Fruit fly (Drosophila melanogaster): Measurements from ENCODE around the gene ATPsynE.

ATPsynE gene

dm6 chr3R:14282215-14283041, 44.3 kb upstream of the ATPsynE start:
- TF ChIP-seq CG7368 (GFP tag; optimal IDR thresholded peaks at IDR 0.05) (no peak), eg (GFP tag; IDR thresholded peaks at IDR 0.05) (peak; percentile 23; the same call in 2 of the 3 replicates), CG8119 (GFP tag; IDR thresholded peaks at IDR 0.05) (peak; percentile 31; the same call in 2 of the 3 replicates), CG15336 (GFP tag; IDR thresholded peaks at IDR 0.05) (peak; percentile 52; the same call in 1 of the 2 replicates), Gug (GFP tag; IDR thresholded peaks at IDR 0.05) (no peak), Hr4 (GFP tag; optimal IDR thresholded peaks at IDR 0.05) (peak; percentile 1), Eip78C (GFP tag) (peak; percentile 67), Eip93F (GFP tag; optimal IDR thresholded peaks at IDR 0.05) (no peak), Ets21C (GFP tag; optimal IDR thresholded peaks at IDR 0.05) (no peak), Sox15 (GFP tag; optimal IDR thresholded peaks at IDR 0.05) (no peak), Ets96B (tag; optimal IDR thresholded peaks at IDR 0.05) (no peak), fd59A (GFP tag; optimal IDR thresholded peaks at IDR 0.05) (no peak), dsx (GFP tag; optimal IDR thresholded peaks at IDR 0.05; ENCODE audit: poor library complexity, severe bottlenecking) (peak; percentile 18), CG6163 (GFP tag; IDR thresholded peaks at IDR 0.05) (0 out of 3 replicates have a peak, but pooled peaks have one; percentile 9), CG11294 (GFP tag; IDR thresholded peaks at IDR 0.05) (no peak), OdsH (GFP tag; optimal IDR thresholded peaks at IDR 0.05) (peak; percentile 22), CG32006 (GFP tag; optimal IDR thresholded peaks at IDR 0.05) (peak; percentile 4), fd85E (GFP tag; optimal IDR thresholded peaks at IDR 0.05) (no peak), CG10631 (GFP tag; optimal IDR thresholded peaks at IDR 0.05) (no peak)

DNA sequence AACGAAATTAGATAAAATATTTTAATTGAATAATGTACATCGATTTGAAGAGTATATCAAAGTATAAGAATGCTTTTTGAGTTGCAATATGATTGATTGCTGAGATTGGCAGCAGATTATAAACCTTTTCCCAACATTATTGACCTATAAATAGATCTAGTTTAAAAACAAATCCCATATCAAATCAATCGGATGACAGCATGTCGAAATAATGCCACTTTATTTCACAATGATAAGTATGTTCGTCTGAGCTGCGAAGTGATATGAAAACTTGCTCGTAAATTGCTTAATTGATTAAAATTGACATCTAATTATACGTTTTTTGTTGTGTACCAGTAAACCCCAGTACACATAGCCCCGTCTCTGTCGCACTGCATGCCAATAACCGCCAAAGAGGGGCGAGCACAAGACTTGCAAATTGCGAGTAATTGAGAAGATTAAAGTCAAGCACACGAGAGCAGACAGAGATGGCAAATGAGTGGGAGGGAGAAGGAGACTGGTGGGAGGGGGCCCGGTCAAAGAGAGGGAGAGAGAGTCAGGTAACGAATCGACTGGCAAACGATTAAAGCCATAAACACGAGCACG, 43.6 kb upstream of the ATPsynE start:
- TF ChIP-seq net (GFP tag; optimal IDR thresholded peaks at IDR 0.05) (peak; percentile 76), Gug (GFP tag; IDR thresholded peaks at IDR 0.05) (no peak), Hr39 (GFP tag; optimal IDR thresholded peaks at IDR 0.05) (peak; percentile 91), fd59A (GFP tag; optimal IDR thresholded peaks at IDR 0.05) (peak; percentile 41), CG15336 (GFP tag; IDR thresholded peaks at IDR 0.05) (no peak), CG3032 (tag; optimal IDR thresholded peaks at IDR 0.05) (peak; percentile 41), CG6163 (GFP tag; IDR thresholded peaks at IDR 0.05) (no peak), cyc (GFP tag; optimal IDR thresholded peaks at IDR 0.05) (peak; percentile 73), CG8632 (GFP tag; optimal IDR thresholded peaks at IDR 0.05) (peak; percentile 77), eg (GFP tag; IDR thresholded peaks at IDR 0.05) (no peak), esn (GFP tag; optimal IDR thresholded peaks at IDR 0.05) (peak; percentile 87), CG34406 (GFP tag; optimal IDR thresholded peaks at IDR 0.05) (peak; percentile 77), Ets96B (tag; optimal IDR thresholded peaks at IDR 0.05) (peak; percentile 35), CG31627 (GFP tag; optimal IDR thresholded peaks at IDR 0.05) (peak; percentile 88), CG6792 (GFP tag; optimal IDR thresholded peaks at IDR 0.05) (peak; percentile 54), Met (GFP tag; optimal IDR thresholded peaks at IDR 0.05) (peak; percentile 84), CG1621 (tag; optimal IDR thresholded peaks at IDR 0.05) (no peak), fkh (GFP tag; optimal IDR thresholded peaks at IDR 0.05) (no peak), acj6 (GFP tag; optimal IDR thresholded peaks at IDR 0.05) (peak; percentile 81), lz (GFP tag; optimal IDR thresholded peaks at IDR 0.05) (peak; percentile 83), CG4318 (GFP tag; optimal IDR thresholded peaks at IDR 0.05) (peak; percentile 88), Smox (GFP tag; optimal IDR thresholded peaks at IDR 0.05) (peak; percentile 87), CG11294 (GFP tag; IDR thresholded peaks at IDR 0.05) (no peak), CG10631 (GFP tag; optimal IDR thresholded peaks at IDR 0.05) (peak; percentile 71), CG8319 (GFP tag; optimal IDR thresholded peaks at IDR 0.05) (peak; percentile 45), CG6808 (GFP tag; optimal IDR thresholded peaks at IDR 0.05) (no peak), spab (GFP tag; optimal IDR thresholded peaks at IDR 0.05) (no peak), Eip75B (GFP tag; optimal IDR thresholded peaks at IDR 0.05) (peak; percentile 57), dac (GFP tag; optimal IDR thresholded peaks at IDR 0.05) (peak; percentile 66), Blimp-1 (GFP tag; optimal IDR thresholded peaks at IDR 0.05) (no peak), svp (GFP tag) (peak; percentile 84), OdsH (GFP tag; optimal IDR thresholded peaks at IDR 0.05) (peak; percentile 86), topi (GFP tag; optimal IDR thresholded peaks at IDR 0.05) (peak; percentile 84), achi (GFP tag; optimal IDR thresholded peaks at IDR 0.05) (peak; percentile 74), CG32006 (GFP tag; optimal IDR thresholded peaks at IDR 0.05) (peak; percentile 91), CG11762 (GFP tag; optimal IDR thresholded peaks at IDR 0.05; ENCODE audit: insufficient read depth) (peak; percentile 67), ss (GFP tag; optimal IDR thresholded peaks at IDR 0.05) (peak in 1 of 2 experiments; percentile 58)
